Fruit fly (Drosophila melanogaster): ENCODE results near the gene PGRP-LA.

dm6 chr3L:9366850-9367430 is 32.8 kb downstream of the PGRP-LA start, which contains the start of the genes Klp67A and CG4452:
- TF ChIP-seq Mnt (GFP tag; optimal IDR thresholded peaks at IDR 0.05) (peak; percentile 36), CG5204 (GFP tag; optimal IDR thresholded peaks at IDR 0.05) (no peak), bab1 (GFP tag; optimal IDR thresholded peaks at IDR 0.05) (no peak)

All from whole organism, adult.